Worm (Caenorhabditis elegans) whole organism, late embryonic: Measurements from ENCODE around the gene F41G3.18.

Experiments
- C08G9.2 ChIP-seq: sonication (generic microtip); optimal IDR thresholded peaks from 2 replicates; lab custom pipeline; 2016; ENCODE audit warnings: mild to moderate bottlenecking, missing genetic modification characterization, moderate library complexity, missing compliant biosample characterization
- F13H6.1 ChIP-seq: sonication (generic microtip); optimal IDR thresholded peaks from 2 replicates; lab custom pipeline; 2016; ENCODE audit warnings: missing genetic modification characterization, missing compliant biosample characterization
- K02D7.2 ChIP-seq: sonication (generic microtip); optimal IDR thresholded peaks from 2 replicates; lab custom pipeline; 2017; ENCODE audit warnings: mild to moderate bottlenecking, missing genetic modification characterization, missing compliant biosample characterization
- K09A11.1 ChIP-seq: sonication (generic microtip); optimal IDR thresholded peaks from 2 replicates; lab custom pipeline; 2017; ENCODE audit warnings: antibody characterized with exemption, mild to moderate bottlenecking, missing genetic modification characterization, missing compliant biosample characterization; ENCODE audit not compliant: insufficient read depth
- Y22D7AL.16 ChIP-seq: sonication (generic microtip); optimal IDR thresholded peaks from 2 replicates; lab custom pipeline; 2016; ENCODE audit warnings: missing genetic modification characterization, missing compliant biosample characterization
- ahr-1 ChIP-seq: sonication (generic microtip); optimal IDR thresholded peaks from 2 replicates; lab custom pipeline; 2016; ENCODE audit warnings: missing genetic modification characterization, missing compliant biosample characterization
- ama-1 ChIP-seq: fragments of 150-350 bp; optimal IDR thresholded peaks from 2 replicates; lab custom pipeline; 2014
- ceh-14 ChIP-seq: sonication (generic microtip); optimal IDR thresholded peaks from 2 replicates; lab custom pipeline; 2016; ENCODE audit warnings: missing genotype, missing genetic modification characterization, missing compliant biosample characterization
- ceh-18 ChIP-seq: sonication (generic microtip); optimal IDR thresholded peaks from 2 replicates; lab custom pipeline; 2016; ENCODE audit warnings: missing genetic modification characterization, missing compliant biosample characterization
- ceh-22 ChIP-seq: sonication (generic microtip); optimal IDR thresholded peaks from 2 replicates; lab custom pipeline; 2017; ENCODE audit warnings: missing biosample characterization, missing genetic modification characterization
- ceh-24 ChIP-seq: sonication (generic microtip); optimal IDR thresholded peaks from 2 replicates; lab custom pipeline; 2016; ENCODE audit warnings: mild to moderate bottlenecking, missing genetic modification characterization, missing compliant biosample characterization
- ceh-30 ChIP-seq: fragments of 150-350 bp; optimal IDR thresholded peaks from 2 replicates; lab custom pipeline; 2014; ENCODE audit warnings: missing biosample characterization, missing genetic modification characterization
- ceh-31 ChIP-seq: sonication (generic microtip); optimal IDR thresholded peaks from 2 replicates; lab custom pipeline; 2016; ENCODE audit warnings: missing genetic modification characterization, missing compliant biosample characterization
- ceh-34 ChIP-seq: sonication (generic microtip); optimal IDR thresholded peaks from 2 replicates; lab custom pipeline; 2016; ENCODE audit warnings: mild to moderate bottlenecking, missing genetic modification characterization, missing compliant biosample characterization
- ceh-48 ChIP-seq: sonication (generic microtip); optimal IDR thresholded peaks from 2 replicates; lab custom pipeline; 2016; ENCODE audit warnings: missing genetic modification characterization, inconsistent platforms, missing compliant biosample characterization
- ceh-6 ChIP-seq: fragments of 200-800 bp; sonication (Bioruptor generic); optimal IDR thresholded peaks from 2 replicates; lab custom pipeline; 2018; ENCODE audit warnings: mild to moderate bottlenecking, missing genetic modification characterization, missing compliant biosample characterization
- ceh-9 ChIP-seq: sonication (generic microtip); optimal IDR thresholded peaks from 2 replicates; lab custom pipeline; 2016; ENCODE audit warnings: mild to moderate bottlenecking, missing genetic modification characterization, inconsistent platforms, missing compliant biosample characterization
- dve-1 ChIP-seq: sonication (generic microtip); optimal IDR thresholded peaks from 2 replicates; lab custom pipeline; 2017; ENCODE audit warnings: antibody characterized with exemption, mild to moderate bottlenecking, missing genetic modification characterization, missing compliant biosample characterization
- fax-1 ChIP-seq: sonication (generic microtip); optimal IDR thresholded peaks from 2 replicates; lab custom pipeline; 2016; ENCODE audit warnings: missing genotype, missing genetic modification characterization, missing compliant biosample characterization
- hlh-13 ChIP-seq: fragments of 200-800 bp; sonication (Bioruptor generic); optimal IDR thresholded peaks from 2 replicates; lab custom pipeline; 2018; ENCODE audit warnings: mild to moderate bottlenecking, missing genetic modification characterization, missing compliant biosample characterization
- hlh-15 ChIP-seq: sonication (generic microtip); optimal IDR thresholded peaks from 2 replicates; lab custom pipeline; 2016; ENCODE audit warnings: missing genetic modification characterization, missing compliant biosample characterization
- hlh-8 ChIP-seq: sonication (generic microtip); optimal IDR thresholded peaks from 2 replicates; lab custom pipeline; 2016; ENCODE audit warnings: missing genotype, missing genetic modification characterization, missing compliant biosample characterization
- lim-6 ChIP-seq: sonication (generic microtip); optimal IDR thresholded peaks from 2 replicates; lab custom pipeline; 2016; ENCODE audit warnings: missing genetic modification characterization, missing compliant biosample characterization
- lin-11 ChIP-seq: fragments of 200-800 bp; sonication (Bioruptor generic); optimal IDR thresholded peaks from 2 replicates; lab custom pipeline; 2018; ENCODE audit warnings: mild to moderate bottlenecking, missing genetic modification characterization, missing compliant biosample characterization
- mec-3 ChIP-seq: sonication (generic microtip); optimal IDR thresholded peaks from 2 replicates; lab custom pipeline; 2016; ENCODE audit warnings: borderline replicate concordance, missing genetic modification characterization, missing compliant biosample characterization
- nfya-1 ChIP-seq: sonication (generic microtip); optimal IDR thresholded peaks from 2 replicates; lab custom pipeline; 2017; ENCODE audit warnings: missing genetic modification characterization, mild to moderate bottlenecking, missing compliant biosample characterization, antibody characterized with exemption, moderate library complexity
- nhr-11 ChIP-seq: fragments of 150-350 bp; optimal IDR thresholded peaks from 2 replicates; lab custom pipeline; 2014; ENCODE audit warnings: missing biosample characterization, missing genetic modification characterization
- nhr-232 ChIP-seq: sonication (generic microtip); optimal IDR thresholded peaks from 2 replicates; lab custom pipeline; 2016; ENCODE audit warnings: missing genetic modification characterization, missing compliant biosample characterization
- pag-3 ChIP-seq: sonication (generic microtip); optimal IDR thresholded peaks from 2 replicates; lab custom pipeline; 2016; ENCODE audit warnings: missing compliant biosample characterization, missing genetic modification characterization, borderline replicate concordance
- pat-9 ChIP-seq: fragments of 200-800 bp; sonication (Bioruptor generic); optimal IDR thresholded peaks from 2 replicates; lab custom pipeline; 2018; ENCODE audit warnings: mild to moderate bottlenecking, missing genetic modification characterization, moderate library complexity, missing compliant biosample characterization
- pha-2 ChIP-seq: sonication (generic microtip); optimal IDR thresholded peaks from 2 replicates; lab custom pipeline; 2017; ENCODE audit warnings: mild to moderate bottlenecking, missing genetic modification characterization, missing compliant biosample characterization
- ref-2 ChIP-seq: sonication (generic microtip); optimal IDR thresholded peaks from 2 replicates; lab custom pipeline; 2016; ENCODE audit warnings: missing genetic modification characterization, missing compliant biosample characterization
- tbx-2 ChIP-seq: sonication (generic microtip); optimal IDR thresholded peaks from 2 replicates; lab custom pipeline; 2016; ENCODE audit warnings: missing genetic modification characterization, missing compliant biosample characterization
- tbx-7 ChIP-seq: sonication (generic microtip); optimal IDR thresholded peaks from 2 replicates; lab custom pipeline; 2016; ENCODE audit warnings: missing genotype, missing genetic modification characterization, missing compliant biosample characterization
- ttx-3 ChIP-seq: sonication (generic microtip); optimal IDR thresholded peaks from 2 replicates; lab custom pipeline; 2016; ENCODE audit warnings: missing genetic modification reagents, missing genetic modification characterization, missing compliant biosample characterization
- unc-3 ChIP-seq, 2 experiments: fragments of 200-800 bp in 1 of 2; sonication (Bioruptor generic) in 1 of 2; sonication (generic microtip) in 1 of 2; conservative IDR thresholded peaks in 1 of 2; optimal IDR thresholded peaks in 1 of 2; 2 replicates each; pipeline versions ENCODE4 v1.3.6 to Lab custom; 2016 to 2022; ENCODE audit warnings: missing compliant biosample characterization in 2 of 2, missing genetic modification characterization in 2 of 2, missing genetic modification reagents in 1 of 2
- unc-42 ChIP-seq: sonication (generic microtip); optimal IDR thresholded peaks from 2 replicates; lab custom pipeline; 2016; ENCODE audit warnings: missing genotype, missing genetic modification characterization, missing compliant biosample characterization
- unc-55 ChIP-seq: sonication (generic microtip); optimal IDR thresholded peaks from 2 replicates; lab custom pipeline; 2017; ENCODE audit warnings: missing biosample characterization, missing genetic modification reagents, missing genetic modification characterization
- unc-86 ChIP-seq: sonication (generic microtip); optimal IDR thresholded peaks from 2 replicates; lab custom pipeline; 2016; ENCODE audit warnings: missing genetic modification characterization, missing compliant biosample characterization

Gene F41G3.18

DNA sequence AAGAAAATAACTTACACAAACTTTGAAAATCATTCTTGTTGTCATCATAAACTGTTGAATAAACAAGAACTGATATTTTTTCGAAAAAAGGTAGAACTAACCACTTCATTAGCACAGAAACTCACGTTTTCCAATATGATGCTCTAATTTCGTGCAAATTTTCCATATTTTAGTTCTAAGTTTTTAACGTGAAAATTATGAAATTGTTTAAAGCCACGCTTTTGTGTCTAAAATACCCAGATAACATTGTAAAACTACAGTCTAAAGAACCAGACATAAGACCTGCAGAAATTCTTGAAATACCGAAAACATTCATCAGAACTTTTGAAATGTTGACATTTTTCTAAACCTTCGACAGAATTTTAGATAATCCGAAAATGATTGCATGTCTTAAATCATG lies 39.0 kb downstream of the F41G3.18 start, which contains the start of gene F31E8.5:
F31E8.5 (minus strand) TSS at position 101 of the 400 bp plus-strand sequence.
- TF ChIP-seq tbx-7 (tag; lab: Kevin White, UChicago) (no peak), dve-1 (no peak), ceh-24 (no peak), K02D7.2 (tag; lab: Kevin White, UChicago) (no peak), ceh-14 (tag; lab: Kevin White, UChicago) (no peak), ceh-18 (no peak), hlh-8 (tag; lab: Kevin White, UChicago) (no peak), lin-11 (tag; lab: Kevin White, UChicago) (no peak), ceh-30 (tag; lab: Kevin White, UChicago) (no peak), ceh-6 (no peak), ref-2 (tag; lab: Kevin White, UChicago) (no peak), K09A11.1 (tag; lab: Kevin White, UChicago) (no peak), fax-1 (tag; lab: Kevin White, UChicago) (no peak), lim-6 (tag; lab: Kevin White, UChicago) (no peak), unc-86 (tag; lab: Kevin White, UChicago) (no peak), hlh-15 (tag; lab: Kevin White, UChicago) (no peak), nhr-11 (tag; lab: Kevin White, UChicago) (no peak)

ce11 chrII:6808539-6808938 lies 40.4 kb downstream of the F41G3.18 start:
- TF ChIP-seq nfya-1 (tag; lab: Kevin White, UChicago), result peak; percentile 36
- no peak for TF ChIP-seq hlh-13 (GFP tag; lab: Kevin White, UChicago)
- peak; percentile 3 for TF ChIP-seq tbx-2 (tag; lab: Kevin White, UChicago)
- peak; percentile 44 for TF ChIP-seq ceh-31 (tag; lab: Kevin White, UChicago)
- TF ChIP-seq Y22D7AL.16 (tag; lab: Kevin White, UChicago), result no peak
- TF ChIP-seq ceh-22 (tag; lab: Kevin White, UChicago), result no peak
- TF ChIP-seq, all 69 proteins: peak for 3

- no peak for TF ChIP-seq C08G9.2
- no peak for TF ChIP-seq unc-55 (GFP tag; lab: Kevin White, UChicago)
- TF ChIP-seq fax-1 (tag; lab: Kevin White, UChicago), result no peak
- TF ChIP-seq unc-42 (tag; lab: Kevin White, UChicago), result no peak
- TF ChIP-seq nhr-232 (tag; lab: Kevin White, UChicago), result no peak
- no peak for TF ChIP-seq mec-3 (tag; lab: Kevin White, UChicago)
- no peak for TF ChIP-seq K09A11.1 (tag; lab: Kevin White, UChicago)
- TF ChIP-seq ama-1 (lab: Kevin White, UChicago), result no peak
- no peak for TF ChIP-seq lin-11 (tag; lab: Kevin White, UChicago)
- TF ChIP-seq hlh-13 (GFP tag; lab: Kevin White, UChicago), result no peak
- no peak for TF ChIP-seq ceh-9 (tag; lab: Kevin White, UChicago)
- TF ChIP-seq F13H6.1 (tag; lab: Kevin White, UChicago), result no peak
Observed at ce11 chrII:6810663-6811062, 42.5 kb downstream of the F41G3.18 start, which contains the start of gene snt-1. snt-1 (plus strand) TSS chrII:6810963.

DNA sequence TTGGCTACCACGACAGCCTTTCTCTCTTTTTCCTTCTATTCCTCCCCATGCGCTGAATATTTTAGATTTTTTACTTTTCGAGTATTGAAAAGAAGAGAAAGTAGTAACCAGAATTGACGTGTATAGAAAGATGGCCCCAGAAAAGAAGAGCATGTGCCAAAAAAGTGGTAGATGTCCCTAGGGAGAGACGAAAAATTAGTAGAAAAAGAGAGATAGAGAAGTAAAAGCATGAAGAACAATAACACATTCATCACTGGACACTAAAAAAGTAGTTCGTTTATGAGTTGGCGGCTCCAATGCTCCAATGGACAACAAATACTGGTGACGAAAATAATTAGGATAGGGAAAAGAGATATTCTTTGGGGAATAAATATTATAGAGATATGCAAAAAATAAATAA lies 44.4 kb downstream of the F41G3.18 start:
- TF ChIP-seq unc-3 (GFP tag; conservative IDR thresholded peaks at IDR 0.05; lab: Robert Waterston, UW) (no peak), unc-3 (tag; optimal IDR thresholded peaks at IDR 0.05; lab: Kevin White, UChicago) (peak; percentile 63), nfya-1 (tag; lab: Kevin White, UChicago) (no peak), ceh-6 (no peak), C08G9.2 (no peak), unc-42 (tag; lab: Kevin White, UChicago) (peak; percentile 26), ahr-1 (tag; lab: Kevin White, UChicago) (no peak), ceh-34 (tag; lab: Kevin White, UChicago) (peak; percentile 31), ttx-3 (tag; lab: Kevin White, UChicago) (no peak), ceh-48 (tag; lab: Kevin White, UChicago) (no peak), pat-9 (tag; lab: Kevin White, UChicago) (no peak), pag-3 (no peak), pha-2 (tag; lab: Kevin White, UChicago) (no peak), hlh-8 (tag; lab: Kevin White, UChicago) (no peak)
- TF ChIP-seq, all 69 proteins: peak for 3
